Worm (Caenorhabditis elegans): ENCODE measurements around the gene K04F1.9.

DNA sequence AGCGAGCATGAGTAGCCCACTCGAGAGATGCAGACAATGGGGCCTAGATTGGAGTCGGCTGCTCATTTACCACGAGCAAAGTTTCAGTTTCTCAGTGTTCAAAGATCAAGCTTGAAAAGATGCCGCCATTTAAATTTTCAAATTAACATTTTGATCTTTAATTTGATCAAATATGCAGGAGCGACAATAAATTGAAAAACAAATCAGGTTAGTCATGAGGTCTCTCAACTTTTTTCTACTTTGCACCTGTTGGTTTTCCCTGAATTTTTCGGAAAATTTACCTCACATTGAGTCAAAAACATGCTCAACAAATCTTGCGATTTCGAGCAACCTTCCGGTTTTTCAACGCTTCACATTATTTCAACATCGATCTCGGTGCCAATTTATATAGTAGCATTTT is 20.3 kb downstream of the K04F1.9 start, which contains the start of gene srh-5:
- TF ChIP-seq W03F9.2 (tag; optimal IDR thresholded peaks at IDR 0.05) (no peak), him-1 (tag; optimal IDR thresholded peaks at IDR 0.05) (no peak)
